Fruit fly (Drosophila melanogaster) whole organism, embryonic: ENCODE measurements around the gene ND-MNLL.

Experiments used
- Atf3 ChIP-seq: fragments of 200-800 bp; sonication (Bioruptor generic); optimal IDR thresholded peaks from 3 replicates; lab custom pipeline; 2016; ENCODE audit warnings: missing biosample characterization, missing genetic modification characterization
- Bteb2 ChIP-seq: fragments of 200-800 bp; sonication (Bioruptor generic); optimal IDR thresholded peaks from 2 replicates; lab custom pipeline; 2016; ENCODE audit warnings: missing biosample characterization, missing genetic modification characterization
- CG10462 ChIP-seq: fragments of 200-800 bp; sonication (Bioruptor generic); optimal IDR thresholded peaks from 2 replicates; lab custom pipeline; 2016; ENCODE audit warnings: missing biosample characterization, missing genetic modification characterization
- CG11723 ChIP-seq: fragments of 200-800 bp; sonication (Bioruptor generic); optimal IDR thresholded peaks from 2 replicates; lab custom pipeline; 2017; ENCODE audit warnings: missing biosample characterization, mild to moderate bottlenecking, missing genetic modification characterization
- CG12071 ChIP-seq: fragments of 200-800 bp; sonication (Bioruptor generic); optimal IDR thresholded peaks from 3 replicates; lab custom pipeline; 2018; ENCODE audit warnings: missing biosample characterization, mild to moderate bottlenecking, missing genetic modification characterization
- CG12299 ChIP-seq: fragments of 200-800 bp; sonication (Bioruptor generic); optimal IDR thresholded peaks from 2 replicates; lab custom pipeline; 2018; ENCODE audit warnings: missing biosample characterization, mild to moderate bottlenecking, missing genetic modification characterization
- CG13296 ChIP-seq: fragments of 200-800 bp; sonication (Bioruptor generic); optimal IDR thresholded peaks from 3 replicates; lab custom pipeline; 2018; ENCODE audit warnings: missing biosample characterization, mild to moderate bottlenecking, missing genetic modification characterization
- CG14860 ChIP-seq: fragments of 200-800 bp; sonication (Bioruptor generic); IDR thresholded peaks from 3 replicates; pipeline ENCODE4 v1.3.6; 2022; ENCODE audit warnings: missing biosample characterization, missing genetic modification characterization; ENCODE audit not compliant: partially characterized antibody
- CG16863 ChIP-seq: fragments of 200-800 bp; sonication (Bioruptor generic); optimal IDR thresholded peaks from 3 replicates; lab custom pipeline; 2016; ENCODE audit warnings: missing biosample characterization, missing genetic modification characterization
- CG18599 ChIP-seq: fragments of 200-800 bp; sonication (Bioruptor generic); optimal IDR thresholded peaks from 3 replicates; lab custom pipeline; 2017; ENCODE audit warnings: missing biosample characterization, missing genetic modification characterization, mild to moderate bottlenecking, moderate library complexity, missing genetic modification reagents
- CG30431 ChIP-seq: fragments of 200-800 bp; sonication (Bioruptor generic); optimal IDR thresholded peaks from 2 replicates; lab custom pipeline; 2017; ENCODE audit warnings: missing biosample characterization, missing genetic modification characterization
- CG31365 ChIP-seq: fragments of 200-800 bp; sonication (Bioruptor generic); optimal IDR thresholded peaks from 2 replicates; lab custom pipeline; 2018; ENCODE audit warnings: missing biosample characterization, mild to moderate bottlenecking, missing genetic modification characterization
- CG3163 ChIP-seq: fragments of 200-800 bp; sonication (Bioruptor generic); optimal IDR thresholded peaks from 3 replicates; lab custom pipeline; 2016; ENCODE audit warnings: missing biosample characterization, missing genetic modification characterization
- CG7372 ChIP-seq: fragments of 200-800 bp; sonication (Bioruptor generic); IDR thresholded peaks from 2 replicates; pipeline ENCODE4 v1.3.6; 2022; ENCODE audit warnings: missing biosample characterization, missing genetic modification characterization
- CHES-1-like ChIP-seq: fragments of 200-800 bp; sonication (Bioruptor generic); optimal IDR thresholded peaks from 2 replicates; lab custom pipeline; 2016; ENCODE audit warnings: missing biosample characterization, missing genetic modification characterization
- Dad ChIP-seq: fragments of 200-800 bp; sonication (Bioruptor generic); optimal IDR thresholded peaks from 3 replicates; lab custom pipeline; 2016; ENCODE audit warnings: missing biosample characterization, missing genetic modification characterization
- Dip3 ChIP-seq: fragments of 200-800 bp; sonication (Bioruptor generic); optimal IDR thresholded peaks from 3 replicates; lab custom pipeline; 2016; ENCODE audit warnings: missing biosample characterization, missing genetic modification characterization
- H15 ChIP-seq: fragments of 200-800 bp; sonication (Bioruptor generic); IDR thresholded peaks from 3 replicates; pipeline ENCODE4 v1.3.6; 2022; ENCODE audit warnings: missing biosample characterization, missing genetic modification characterization
- HLH54F ChIP-seq: fragments of 200-800 bp; sonication (Bioruptor generic); optimal IDR thresholded peaks from 3 replicates; lab custom pipeline; 2016; ENCODE audit warnings: missing biosample characterization, missing genetic modification characterization
- Hmr ChIP-seq: fragments of 200-800 bp; sonication (Bioruptor generic); optimal IDR thresholded peaks from 3 replicates; lab custom pipeline; 2017; ENCODE audit warnings: mild to moderate bottlenecking, missing biosample characterization, missing genetic modification reagents, missing genetic modification characterization
- Hsf ChIP-seq: fragments of 200-800 bp; sonication (Bioruptor generic); optimal IDR thresholded peaks from 3 replicates; lab custom pipeline; 2016; ENCODE audit warnings: missing biosample characterization, missing genetic modification characterization
- Jarid2 ChIP-seq: fragments of 200-800 bp; sonication (Bioruptor generic); optimal IDR thresholded peaks from 3 replicates; lab custom pipeline; 2017; ENCODE audit warnings: mild to moderate bottlenecking, missing biosample characterization, missing genetic modification reagents, missing genetic modification characterization
- MBD-R2 ChIP-seq: fragments of 200-800 bp; sonication (Bioruptor generic); IDR thresholded peaks from 2 replicates; pipeline ENCODE4 v1.3.6; 2022; ENCODE audit warnings: missing biosample characterization, missing genetic modification characterization
- Mes4 ChIP-seq: fragments of 200-800 bp; sonication (Bioruptor generic); optimal IDR thresholded peaks from 2 replicates; lab custom pipeline; 2016; ENCODE audit warnings: missing biosample characterization, missing genetic modification characterization
- NC2α ChIP-seq: fragments of 200-800 bp; sonication (Bioruptor generic); optimal IDR thresholded peaks from 2 replicates; lab custom pipeline; 2016; ENCODE audit warnings: missing biosample characterization, missing genetic modification characterization
- PHDP ChIP-seq: fragments of 200-800 bp; sonication (Bioruptor generic); optimal IDR thresholded peaks from 3 replicates; lab custom pipeline; 2018; ENCODE audit warnings: missing biosample characterization, mild to moderate bottlenecking, missing genetic modification characterization, moderate library complexity
- Sox100B ChIP-seq: fragments of 200-800 bp; sonication (Bioruptor generic); optimal IDR thresholded peaks from 3 replicates; lab custom pipeline; 2018; ENCODE audit warnings: missing biosample characterization, mild to moderate bottlenecking, missing genetic modification characterization
- Usf ChIP-seq: fragments of 200-800 bp; sonication (Bioruptor generic); optimal IDR thresholded peaks from 2 replicates; lab custom pipeline; 2017; ENCODE audit warnings: missing genotype, missing biosample characterization, missing genetic modification characterization
- bbx ChIP-seq: fragments of 200-800 bp; sonication (Bioruptor generic); IDR thresholded peaks from 2 replicates; pipeline ENCODE4 v1.3.6; 2022; ENCODE audit warnings: missing biosample characterization, missing genetic modification characterization; ENCODE audit not compliant: partially characterized antibody
- crol ChIP-seq: fragments of 200-800 bp; sonication (Bioruptor generic); IDR thresholded peaks from 2 replicates; pipeline ENCODE4 v1.3.6; 2022; ENCODE audit warnings: missing biosample characterization, missing genetic modification characterization
- disco-r ChIP-seq: fragments of 200-800 bp; sonication (Bioruptor generic); optimal IDR thresholded peaks from 2 replicates; lab custom pipeline; 2016; ENCODE audit warnings: missing biosample characterization, missing genetic modification characterization
- fd102C ChIP-seq: fragments of 200-800 bp; sonication (Bioruptor generic); optimal IDR thresholded peaks from 2 replicates; lab custom pipeline; 2018; ENCODE audit warnings: missing biosample characterization, mild to moderate bottlenecking, missing genetic modification characterization, moderate library complexity
- fd64A ChIP-seq: fragments of 200-800 bp; sonication (Bioruptor generic); optimal IDR thresholded peaks from 3 replicates; lab custom pipeline; 2018; ENCODE audit warnings: missing biosample characterization, mild to moderate bottlenecking, missing genetic modification characterization
- gcm2 ChIP-seq: fragments of 200-800 bp; sonication (Bioruptor generic); optimal IDR thresholded peaks from 2 replicates; lab custom pipeline; 2016; ENCODE audit warnings: missing biosample characterization, missing genetic modification characterization
- grn ChIP-seq: fragments of 200-800 bp; sonication (Bioruptor generic); optimal IDR thresholded peaks from 3 replicates; lab custom pipeline; 2017; ENCODE audit warnings: missing biosample characterization, missing genetic modification characterization
- jumu ChIP-seq: fragments of 200-800 bp; sonication (Bioruptor generic); optimal IDR thresholded peaks from 3 replicates; lab custom pipeline; 2016; ENCODE audit warnings: missing biosample characterization, missing genetic modification characterization
- kah ChIP-seq: fragments of 200-800 bp; sonication (Bioruptor generic); optimal IDR thresholded peaks from 2 replicates; lab custom pipeline; 2018; ENCODE audit warnings: missing biosample characterization, mild to moderate bottlenecking, missing genetic modification characterization
- lab ChIP-seq: fragments of 200-800 bp; sonication (Bioruptor generic); optimal IDR thresholded peaks from 3 replicates; lab custom pipeline; 2017; ENCODE audit warnings: missing biosample characterization, missing genetic modification characterization, mild to moderate bottlenecking, moderate library complexity, missing genetic modification reagents
- lbe ChIP-seq: fragments of 200-800 bp; sonication (Bioruptor generic); optimal IDR thresholded peaks from 2 replicates; lab custom pipeline; 2016; ENCODE audit warnings: missing biosample characterization, mild to moderate bottlenecking, missing genetic modification characterization
- lmd ChIP-seq: fragments of 200-800 bp; sonication (Bioruptor generic); IDR thresholded peaks from 2 replicates; pipeline ENCODE4 v1.3.6; 2022; ENCODE audit warnings: missing biosample characterization, missing genetic modification characterization
- luna ChIP-seq: fragments of 200-800 bp; sonication (Bioruptor generic); optimal IDR thresholded peaks from 2 replicates; lab custom pipeline; 2016; ENCODE audit warnings: missing biosample characterization, missing genetic modification characterization
- mirr ChIP-seq: fragments of 200-800 bp; sonication (Bioruptor generic); optimal IDR thresholded peaks from 3 replicates; lab custom pipeline; 2018; ENCODE audit warnings: missing biosample characterization, mild to moderate bottlenecking, missing genetic modification characterization
- otp ChIP-seq: fragments of 200-800 bp; sonication (Bioruptor generic); IDR thresholded peaks from 3 replicates; pipeline ENCODE4, ENCODE4 v1.3.6; 2022; ENCODE audit warnings: missing biosample characterization, missing genetic modification characterization
- scrt ChIP-seq: fragments of 200-800 bp; sonication (Bioruptor generic); optimal IDR thresholded peaks from 2 replicates; lab custom pipeline; 2018; ENCODE audit warnings: missing biosample characterization, mild to moderate bottlenecking, missing genetic modification characterization, moderate library complexity
- sd ChIP-seq: fragments of 200-800 bp; sonication (Bioruptor generic); optimal IDR thresholded peaks from 3 replicates; lab custom pipeline; 2018; ENCODE audit warnings: missing biosample characterization, mild to moderate bottlenecking, missing genetic modification characterization, moderate library complexity
- tgo ChIP-seq: fragments of 200-800 bp; sonication (Bioruptor generic); IDR thresholded peaks from 3 replicates; pipeline ENCODE4 v1.3.6; 2022; ENCODE audit warnings: missing biosample characterization, missing genetic modification characterization
- ttk ChIP-seq: fragments of 200-800 bp; sonication (Bioruptor generic); IDR thresholded peaks from 2 replicates; pipeline ENCODE4 v2.1.2; 2022; ENCODE audit warnings: missing biosample characterization, missing genetic modification characterization
- wek ChIP-seq: fragments of 200-800 bp; sonication (Bioruptor generic); optimal IDR thresholded peaks from 3 replicates; lab custom pipeline; 2018; ENCODE audit warnings: missing biosample characterization, mild to moderate bottlenecking, missing genetic modification characterization, moderate library complexity
- zen2 ChIP-seq: fragments of 200-800 bp; sonication (Bioruptor generic); IDR thresholded peaks from 3 replicates; pipeline ENCODE4 v1.3.6; 2022; ENCODE audit warnings: missing biosample characterization, missing genetic modification characterization; ENCODE audit not compliant: partially characterized antibody
- zfh2 ChIP-seq: fragments of 200-800 bp; sonication (Bioruptor generic); optimal IDR thresholded peaks from 2 replicates; lab custom pipeline; 2016; ENCODE audit warnings: missing biosample characterization, missing genetic modification characterization

The ND-MNLL gene

dm6 chrX:7888386-7889024 is 5.1 kb downstream of the ND-MNLL start, which contains the start of gene Acat1 (continued):
- TF ChIP-seq zfh2 (GFP tag; lab: Kevin White, UChicago) (peak; percentile 77), CG14860 (no peak), CG12071 (no peak), grn (GFP tag; lab: Kevin White, UChicago) (no peak), CG12299 (peak; percentile 8), otp (GFP tag; lab: Robert Waterston, UW) (peak; percentile 50; the same call in 1 of the 3 replicates), CG3163 (GFP tag; lab: Kevin White, UChicago) (no peak), CG11723 (GFP tag; lab: Kevin White, UChicago) (no peak), HLH54F (GFP tag; lab: Kevin White, UChicago) (peak; percentile 48), Sox100B (GFP tag; lab: Kevin White, UChicago) (no peak), kah (GFP tag; lab: Kevin White, UChicago) (peak; percentile 43), disco-r (GFP tag; lab: Kevin White, UChicago) (no peak), CG10462 (peak; percentile 23), Hmr (GFP tag; lab: Kevin White, UChicago) (peak; percentile 59), fd64A (GFP tag; lab: Kevin White, UChicago) (no peak), luna (peak; percentile 39), Dad (GFP tag; lab: Kevin White, UChicago) (peak; percentile 38), PHDP (tag; lab: Kevin White, UChicago) (peak; percentile 61), Jarid2 (GFP tag; lab: Kevin White, UChicago) (peak; percentile 12), CG31365 (no peak), CHES-1-like (GFP tag; lab: Kevin White, UChicago) (peak; percentile 31), Hsf (GFP tag; lab: Kevin White, UChicago) (peak; percentile 69), CG30431 (no peak), wek (GFP tag; lab: Kevin White, UChicago) (no peak), Usf (GFP tag; lab: Kevin White, UChicago) (no peak), lbe (peak; percentile 81), crol (no peak), CG18599 (GFP tag; lab: Kevin White, UChicago) (peak; percentile 74), ttk (GFP tag; lab: Robert Waterston, UW) (peak; percentile 24; the same call in 1 of the 2 replicates), bbx (GFP tag; lab: Robert Waterston, UW) (0 out of 2 replicates have a peak, but pooled peaks have one; percentile 14), CG7372 (GFP tag; lab: Robert Waterston, UW) (peak; percentile 34; the same call in 1 of the 2 replicates), sd (tag; lab: Kevin White, UChicago) (no peak), CG13296 (GFP tag; lab: Kevin White, UChicago) (no peak), MBD-R2 (GFP tag; lab: Robert Waterston, UW) (peak; percentile 60; the same call in 1 of the 2 replicates), Atf3 (no peak), fd102C (GFP tag; lab: Kevin White, UChicago) (no peak), tgo (GFP tag; lab: Robert Waterston, UW) (peak; percentile 51), gcm2 (no peak), lab (GFP tag; lab: Kevin White, UChicago) (peak; percentile 72), NC2α (GFP tag; lab: Kevin White, UChicago) (no peak), CG16863 (GFP tag; lab: Kevin White, UChicago) (no peak), scrt (GFP tag; lab: Kevin White, UChicago) (peak; percentile 91), jumu (peak; percentile 46), Dip3 (GFP tag; lab: Kevin White, UChicago) (peak; percentile 71), H15 (GFP tag; lab: Robert Waterston, UW) (no peak), mirr (no peak), lmd (GFP tag; lab: Robert Waterston, UW) (0 out of 2 replicates have a peak, but pooled peaks have one; percentile 31), Bteb2 (GFP tag; lab: Kevin White, UChicago) (peak; percentile 38), zen2 (GFP tag; lab: Robert Waterston, UW) (no peak), Mes4 (no peak)
